Fruit fly (Drosophila melanogaster) whole organism, pupa: ENCODE data around the gene CG31928.

Source experiments
- CG10348 ChIP-seq: fragments of 200-800 bp; sonication (Bioruptor generic); IDR thresholded peaks from 2 replicates; pipeline ENCODE4 v1.3.6; 2022; ENCODE audit warnings: missing biosample characterization, missing genetic modification characterization
- CG12605 ChIP-seq: fragments of 200-800 bp; sonication (Bioruptor generic); IDR thresholded peaks from 2 replicates; pipeline ENCODE4 v1.3.6; 2022; ENCODE audit warnings: missing biosample characterization, missing genetic modification characterization
- CG13204 ChIP-seq: fragments of 200-800 bp; sonication (Bioruptor generic); optimal IDR thresholded peaks from 2 replicates; lab custom pipeline; 2018; ENCODE audit warnings: missing biosample characterization, mild to moderate bottlenecking, missing genetic modification characterization, moderate library complexity
- CG14655 ChIP-seq: fragments of 200-800 bp; sonication (Bioruptor generic); optimal IDR thresholded peaks from 3 replicates; lab custom pipeline; 2017; ENCODE audit warnings: mild to moderate bottlenecking, missing biosample characterization, missing genetic modification reagents, missing genetic modification characterization
- CG15710 ChIP-seq: fragments of 200-800 bp; sonication (Bioruptor generic); optimal IDR thresholded peaks from 2 replicates; lab custom pipeline; 2018; ENCODE audit warnings: missing biosample characterization, mild to moderate bottlenecking, missing genetic modification characterization, moderate library complexity
- CG17806 ChIP-seq: fragments of 200-800 bp; sonication (Bioruptor generic); optimal IDR thresholded peaks from 2 replicates; lab custom pipeline; 2018; ENCODE audit warnings: missing biosample characterization, mild to moderate bottlenecking, missing genetic modification characterization, moderate library complexity
- CG32121 ChIP-seq: fragments of 200-800 bp; sonication (Bioruptor generic); IDR thresholded peaks from 2 replicates; pipeline ENCODE4 v1.3.6; 2022; ENCODE audit warnings: missing biosample characterization, missing genetic modification characterization
- CG34367 ChIP-seq: fragments of 200-800 bp; sonication (Bioruptor generic); optimal IDR thresholded peaks from 2 replicates; lab custom pipeline; 2018; ENCODE audit warnings: missing biosample characterization, mild to moderate bottlenecking, missing genetic modification characterization
- CG4496 ChIP-seq: fragments of 200-800 bp; sonication (Bioruptor generic); IDR thresholded peaks from 3 replicates; pipeline ENCODE4 v1.3.6; 2022; ENCODE audit warnings: missing biosample characterization, missing genetic modification characterization
- CG8159 ChIP-seq: fragments of 200-800 bp; sonication (Bioruptor generic); optimal IDR thresholded peaks from 3 replicates; lab custom pipeline; 2018; ENCODE audit warnings: missing biosample characterization, mild to moderate bottlenecking, missing genetic modification characterization, moderate library complexity
- CG8301 ChIP-seq: fragments of 200-800 bp; sonication (Bioruptor generic); optimal IDR thresholded peaks from 2 replicates; lab custom pipeline; 2018; ENCODE audit warnings: missing biosample characterization, mild to moderate bottlenecking, missing genetic modification characterization
- CG9948 ChIP-seq: fragments of 200-800 bp; sonication (Bioruptor generic); optimal IDR thresholded peaks from 2 replicates; lab custom pipeline; 2018; ENCODE audit warnings: missing biosample characterization, mild to moderate bottlenecking, missing genetic modification characterization, moderate library complexity
- D1 ChIP-seq: fragments of 200-800 bp; sonication (Bioruptor generic); optimal IDR thresholded peaks from 2 replicates; lab custom pipeline; 2018; ENCODE audit warnings: missing biosample characterization, mild to moderate bottlenecking, missing genetic modification characterization, moderate library complexity
- EcR ChIP-seq: fragments of 200-800 bp; sonication (Bioruptor generic); optimal IDR thresholded peaks from 3 replicates; lab custom pipeline; 2019; ENCODE audit warnings: missing biosample characterization, missing genetic modification characterization, mild to moderate bottlenecking, moderate library complexity, missing genetic modification reagents
- Ets98B ChIP-seq: fragments of 200-800 bp; sonication (Bioruptor generic); IDR thresholded peaks from 2 replicates; pipeline ENCODE4 v1.3.6; 2022; ENCODE audit warnings: missing biosample characterization, missing genetic modification characterization
- Pif1A ChIP-seq: fragments of 200-800 bp; sonication (Bioruptor generic); optimal IDR thresholded peaks from 3 replicates; lab custom pipeline; 2016; ENCODE audit warnings: missing biosample characterization, missing genetic modification characterization
- Pif1B ChIP-seq: fragments of 200-800 bp; sonication (Bioruptor generic); optimal IDR thresholded peaks from 3 replicates; lab custom pipeline; 2016; ENCODE audit warnings: missing biosample characterization, missing genetic modification characterization
- Snoo ChIP-seq: fragments of 200-800 bp; sonication (Bioruptor generic); optimal IDR thresholded peaks from 3 replicates; lab custom pipeline; 2017; ENCODE audit warnings: missing biosample characterization, mild to moderate bottlenecking, missing genetic modification characterization, inconsistent platforms
- fd96Ca ChIP-seq: fragments of 200-800 bp; sonication (Bioruptor generic); IDR thresholded peaks from 3 replicates; pipeline ENCODE4 v1.3.6; 2022; ENCODE audit warnings: missing biosample characterization, missing genetic modification characterization
- gl ChIP-seq: fragments of 200-800 bp; sonication (Bioruptor generic); optimal IDR thresholded peaks from 2 replicates; lab custom pipeline; 2018; ENCODE audit warnings: missing biosample characterization, mild to moderate bottlenecking, missing genetic modification characterization
- rn ChIP-seq: fragments of 200-800 bp; sonication (Bioruptor generic); IDR thresholded peaks from 2 replicates; pipeline ENCODE4 v1.3.6; 2022; ENCODE audit warnings: missing biosample characterization, missing genetic modification characterization

CG31928 gene

dm6 chr2L:1448188-1448587 lies 43.9 kb upstream of the CG31928 start:
- TF ChIP-seq D1 (tag; lab: Kevin White, UChicago) (no peak), CG4496 (GFP tag; lab: Robert Waterston, UW) (no peak), fd96Ca (GFP tag; lab: Robert Waterston, UW) (no peak), CG8159 (no peak), rn (GFP tag; lab: Robert Waterston, UW) (no peak), CG9948 (tag; lab: Kevin White, UChicago) (no peak), CG13204 (GFP tag; lab: Kevin White, UChicago) (no peak), Pif1B (GFP tag; lab: Kevin White, UChicago) (no peak), Pif1A (GFP tag; lab: Kevin White, UChicago) (no peak), CG17806 (tag; lab: Kevin White, UChicago) (no peak), EcR (GFP tag; lab: Kevin White, UChicago) (no peak), CG14655 (GFP tag; lab: Kevin White, UChicago) (no peak), CG10348 (GFP tag; lab: Robert Waterston, UW) (no peak), Snoo (tag; lab: Kevin White, UChicago) (no peak), CG8301 (no peak), gl (tag; lab: Kevin White, UChicago) (no peak)

dm6 chr2L:1449718-1450441 lies 42.2 kb upstream of the CG31928 start:
- TF ChIP-seq CG14655 (GFP tag; lab: Kevin White, UChicago) (no peak), EcR (GFP tag; lab: Kevin White, UChicago) (peak; percentile 16)
- TF ChIP-seq, all 21 proteins: peak for 1

dm6 chr2L:1455498-1455897 lies 36.6 kb upstream of the CG31928 start:
- TF ChIP-seq CG14655 (GFP tag; lab: Kevin White, UChicago) (peak; percentile 60), CG10348 (GFP tag; lab: Robert Waterston, UW) (no peak), EcR (GFP tag; lab: Kevin White, UChicago) (no peak), D1 (tag; lab: Kevin White, UChicago) (no peak), rn (GFP tag; lab: Robert Waterston, UW) (no peak), gl (tag; lab: Kevin White, UChicago) (no peak), CG4496 (GFP tag; lab: Robert Waterston, UW) (no peak), CG13204 (GFP tag; lab: Kevin White, UChicago) (no peak), CG32121 (no peak), CG8301 (peak; percentile 53), fd96Ca (GFP tag; lab: Robert Waterston, UW) (no peak), CG34367 (peak; percentile 4), CG8159 (peak; percentile 70), Snoo (tag; lab: Kevin White, UChicago) (no peak), Pif1A (GFP tag; lab: Kevin White, UChicago) (no peak), CG12605 (GFP tag; lab: Robert Waterston, UW) (no peak), CG15710 (tag; lab: Kevin White, UChicago) (peak; percentile 35), CG9948 (tag; lab: Kevin White, UChicago) (peak; percentile 68), Pif1B (GFP tag; lab: Kevin White, UChicago) (no peak), CG17806 (tag; lab: Kevin White, UChicago) (peak; percentile 62), Ets98B (GFP tag; lab: Robert Waterston, UW) (no peak)

dm6 chr2L:1456305-1456704 lies 35.8 kb upstream of the CG31928 start:
- peak; percentile 50 for TF ChIP-seq Pif1A (GFP tag; lab: Kevin White, UChicago)
- peak; percentile 78 for TF ChIP-seq CG8159
- TF ChIP-seq EcR (GFP tag; lab: Kevin White, UChicago) = no peak
- peak; percentile 29 for TF ChIP-seq Pif1B (GFP tag; lab: Kevin White, UChicago)
- peak; percentile 62 for TF ChIP-seq CG12605 (GFP tag; lab: Robert Waterston, UW)
- TF ChIP-seq CG13204 (GFP tag; lab: Kevin White, UChicago) = no peak
- peak; percentile 76 for TF ChIP-seq CG14655 (GFP tag; lab: Kevin White, UChicago)
- no peak for TF ChIP-seq rn (GFP tag; lab: Robert Waterston, UW)
- TF ChIP-seq Snoo (tag; lab: Kevin White, UChicago) = peak; percentile 0
- peak; percentile 57 for TF ChIP-seq CG34367
- TF ChIP-seq CG17806 (tag; lab: Kevin White, UChicago) = peak; percentile 84
- no peak for TF ChIP-seq fd96Ca (GFP tag; lab: Robert Waterston, UW)
- TF ChIP-seq CG15710 (tag; lab: Kevin White, UChicago) = peak; percentile 71
- TF ChIP-seq CG4496 (GFP tag; lab: Robert Waterston, UW) = peak; percentile 29; the same call in 1 of the 3 replicates
- TF ChIP-seq CG10348 (GFP tag; lab: Robert Waterston, UW) = no peak
- peak; percentile 47 for TF ChIP-seq gl (tag; lab: Kevin White, UChicago)
- TF ChIP-seq CG32121 = peak; percentile 46
- peak; percentile 82 for TF ChIP-seq CG9948 (tag; lab: Kevin White, UChicago)
- no peak for TF ChIP-seq D1 (tag; lab: Kevin White, UChicago)
- no peak; the same call in 1 of the 2 replicates for TF ChIP-seq Ets98B (GFP tag; lab: Robert Waterston, UW)
- peak; percentile 75 for TF ChIP-seq CG8301

dm6 chr2L:1456822-1457221 lies 35.3 kb upstream of the CG31928 start:
- TF ChIP-seq CG13204 (GFP tag; lab: Kevin White, UChicago) (peak; percentile 8), CG8301 (peak; percentile 53), CG14655 (GFP tag; lab: Kevin White, UChicago) (peak; percentile 70), CG8159 (peak; percentile 67), Ets98B (GFP tag; lab: Robert Waterston, UW) (peak; percentile 44), CG12605 (GFP tag; lab: Robert Waterston, UW) (peak; percentile 62), CG32121 (no peak; the same call in 1 of the 2 replicates), EcR (GFP tag; lab: Kevin White, UChicago) (no peak), Snoo (tag; lab: Kevin White, UChicago) (no peak), CG17806 (tag; lab: Kevin White, UChicago) (peak; percentile 51), CG34367 (peak; percentile 53), D1 (tag; lab: Kevin White, UChicago) (peak; percentile 39), fd96Ca (GFP tag; lab: Robert Waterston, UW) (no peak), rn (GFP tag; lab: Robert Waterston, UW) (no peak), CG4496 (GFP tag; lab: Robert Waterston, UW) (peak; percentile 66), Pif1A (GFP tag; lab: Kevin White, UChicago) (peak; percentile 55), CG10348 (GFP tag; lab: Robert Waterston, UW) (no peak), Pif1B (GFP tag; lab: Kevin White, UChicago) (peak; percentile 3), CG9948 (tag; lab: Kevin White, UChicago) (peak; percentile 68), gl (tag; lab: Kevin White, UChicago) (no peak), CG15710 (tag; lab: Kevin White, UChicago) (peak; percentile 67)
